Worm (Caenorhabditis elegans) whole organism, L1 larva: Measurements from ENCODE around the gene frpr-3.

Source experiments
- C04F5.9 ChIP-seq: sonication (generic microtip); optimal IDR thresholded peaks from 2 replicates; lab custom pipeline; 2016; ENCODE audit warnings: missing genetic modification characterization, missing compliant biosample characterization
- C34B4.2 ChIP-seq: sonication (generic microtip); optimal IDR thresholded peaks from 2 replicates; lab custom pipeline; 2017; ENCODE audit warnings: mild to moderate bottlenecking, missing genetic modification characterization, missing compliant biosample characterization
- aha-1 ChIP-seq: fragments of 150-350 bp; optimal IDR thresholded peaks from 2 replicates; lab custom pipeline; 2014; ENCODE audit warnings: missing biosample characterization, missing genetic modification characterization
- alr-1 ChIP-seq: fragments of 200-800 bp; sonication (Bioruptor generic); optimal IDR thresholded peaks from 2 replicates; lab custom pipeline; 2018; ENCODE audit warnings: borderline replicate concordance, mild to moderate bottlenecking, missing genetic modification characterization, missing compliant biosample characterization
- ceh-63 ChIP-seq: fragments of 200-800 bp; sonication (Bioruptor generic); optimal IDR thresholded peaks from 2 replicates; lab custom pipeline; 2018; ENCODE audit warnings: mild to moderate bottlenecking, missing genetic modification characterization, missing compliant biosample characterization
- ceh-90 ChIP-seq: sonication (generic microtip); optimal IDR thresholded peaks from 2 replicates; lab custom pipeline; 2016; ENCODE audit warnings: missing genetic modification characterization, missing compliant biosample characterization
- dsc-1 ChIP-seq: sonication (generic microtip); optimal IDR thresholded peaks from 2 replicates; lab custom pipeline; 2016; ENCODE audit warnings: mild to moderate bottlenecking, missing genetic modification characterization, missing compliant biosample characterization
- efl-1 ChIP-seq, 4 experiments: fragments of 150-350 bp; optimal IDR thresholded peaks in 3 of 4; peaks in 1 of 4; 1 replicate in 1 of 4; 2 replicates in 3 of 4; lab custom pipeline; 2014; ENCODE audit warnings: missing biosample characterization in 2 of 4, missing genetic modification characterization in 2 of 4, missing genetic modification reagents in 2 of 4
- efl-3 ChIP-seq: fragments of 200-800 bp; sonication (Bioruptor generic); optimal IDR thresholded peaks from 2 replicates; lab custom pipeline; 2018; ENCODE audit warnings: mild to moderate bottlenecking, missing genetic modification characterization, missing compliant biosample characterization
- egl-13 ChIP-seq: sonication (generic microtip); optimal IDR thresholded peaks from 2 replicates; lab custom pipeline; 2016; ENCODE audit warnings: missing genotype, missing genetic modification reagents, missing genetic modification characterization, missing compliant biosample characterization
- egl-27 ChIP-seq, 2 experiments: fragments of 150-350 bp in 1 of 2; sonication (generic microtip); optimal IDR thresholded peaks; 3 replicates each; lab custom pipeline; 2017 to 2018; ENCODE audit warnings: missing biosample characterization in 2 of 2, missing genetic modification characterization in 2 of 2, missing genetic modification reagents in 2 of 2
- elt-2 ChIP-seq: sonication (generic microtip); optimal IDR thresholded peaks from 2 replicates; lab custom pipeline; 2016; ENCODE audit warnings: missing genetic modification characterization, mild to moderate bottlenecking, inconsistent platforms, missing compliant biosample characterization, missing genetic modification reagents
- fos-1 ChIP-seq: fragments of 150-350 bp; optimal IDR thresholded peaks from 2 replicates; lab custom pipeline; 2014; ENCODE audit warnings: missing biosample characterization, missing genetic modification characterization
- grh-1 ChIP-seq: fragments of 200-800 bp; sonication (Bioruptor generic); IDR thresholded peaks from 2 replicates; pipeline ENCODE4 v1.3.6; 2022; ENCODE audit warnings: missing genetic modification reagents, missing genetic modification characterization, missing compliant biosample characterization
- hlh-17 ChIP-seq: fragments of 200-800 bp; sonication (Bioruptor generic); optimal IDR thresholded peaks from 2 replicates; lab custom pipeline; 2018; ENCODE audit warnings: missing genetic modification characterization, mild to moderate bottlenecking, missing compliant biosample characterization, moderate library complexity, borderline replicate concordance
- hpl-2 ChIP-seq: fragments of 150-350 bp; optimal IDR thresholded peaks from 2 replicates; lab custom pipeline; 2014; ENCODE audit warnings: missing biosample characterization, missing genetic modification reagents, missing genetic modification characterization
- jun-1 ChIP-seq: fragments of 150-350 bp; optimal IDR thresholded peaks from 2 replicates; lab custom pipeline; 2014; ENCODE audit warnings: missing biosample characterization, missing genetic modification reagents, missing genetic modification characterization
- lin-14 ChIP-seq: fragments of 200-800 bp; sonication (Bioruptor generic); optimal IDR thresholded peaks from 2 replicates; lab custom pipeline; 2018; ENCODE audit warnings: mild to moderate bottlenecking, missing genetic modification characterization, moderate library complexity, missing compliant biosample characterization
- lin-39 ChIP-seq: fragments of 150-350 bp; optimal IDR thresholded peaks from 2 replicates; lab custom pipeline; 2014; ENCODE audit warnings: missing biosample characterization, missing genetic modification reagents, missing genetic modification characterization
- mdl-1 ChIP-seq, 2 experiments: fragments of 150-350 bp; optimal IDR thresholded peaks; 2 replicates each; lab custom pipeline; 2014 to 2017; ENCODE audit warnings: missing biosample characterization in 2 of 2, missing genetic modification characterization in 2 of 2, inconsistent platforms in 1 of 2
- mep-1 ChIP-seq: fragments of 150-350 bp; optimal IDR thresholded peaks from 2 replicates; lab custom pipeline; 2014; ENCODE audit warnings: missing biosample characterization, missing genetic modification characterization
- nhr-237 ChIP-seq: fragments of 150-350 bp; optimal IDR thresholded peaks from 2 replicates; lab custom pipeline; 2014; ENCODE audit warnings: missing biosample characterization, missing genetic modification characterization
- nhr-47 ChIP-seq: sonication (generic microtip); optimal IDR thresholded peaks from 2 replicates; lab custom pipeline; 2016; ENCODE audit warnings: mild to moderate bottlenecking, missing genetic modification characterization, moderate library complexity, missing compliant biosample characterization
- nhr-71 ChIP-seq: sonication (generic microtip); optimal IDR thresholded peaks from 2 replicates; lab custom pipeline; 2016; ENCODE audit warnings: mild to moderate bottlenecking, missing genetic modification characterization, moderate library complexity, missing compliant biosample characterization
- nhr-84 ChIP-seq: sonication (generic microtip); optimal IDR thresholded peaks from 2 replicates; lab custom pipeline; 2017; ENCODE audit warnings: missing biosample characterization, missing genetic modification characterization
- pag-3 ChIP-seq: sonication (generic microtip); optimal IDR thresholded peaks from 2 replicates; lab custom pipeline; 2017; ENCODE audit warnings: missing genetic modification characterization, mild to moderate bottlenecking, missing compliant biosample characterization, antibody characterized with exemption, borderline replicate concordance; ENCODE audit not compliant: insufficient read depth
- snpc-4 ChIP-seq: fragments of 150-350 bp; optimal IDR thresholded peaks from 2 replicates; lab custom pipeline; 2014; ENCODE audit warnings: missing biosample characterization, missing genetic modification characterization
- sox-4 ChIP-seq: sonication (generic microtip); optimal IDR thresholded peaks from 2 replicates; lab custom pipeline; 2016; ENCODE audit warnings: missing genetic modification characterization, missing compliant biosample characterization
- tbx-2 ChIP-seq: sonication (generic microtip); optimal IDR thresholded peaks from 2 replicates; lab custom pipeline; 2016; ENCODE audit warnings: missing genetic modification characterization, missing compliant biosample characterization
- unc-130 ChIP-seq: fragments of 150-350 bp; optimal IDR thresholded peaks from 2 replicates; lab custom pipeline; 2017; ENCODE audit warnings: missing biosample characterization, missing genetic modification characterization, inconsistent platforms
- unc-62 ChIP-seq: fragments of 150-350 bp; optimal IDR thresholded peaks from 2 replicates; lab custom pipeline; 2014; ENCODE audit warnings: missing biosample characterization, missing genetic modification reagents, missing genetic modification characterization
- unc-86 ChIP-seq: sonication (generic microtip); optimal IDR thresholded peaks from 2 replicates; lab custom pipeline; 2016; ENCODE audit warnings: missing genetic modification characterization, missing compliant biosample characterization
- zag-1 ChIP-seq: fragments of 150-350 bp; optimal IDR thresholded peaks from 2 replicates; lab custom pipeline; 2014; ENCODE audit warnings: missing biosample characterization, missing genetic modification characterization
- ztf-11 ChIP-seq, 2 experiments: sonication (generic microtip); optimal IDR thresholded peaks; 2 replicates each; lab custom pipeline; 2016 to 2017; ENCODE audit warnings: missing genetic modification characterization in 2 of 2, missing biosample characterization in 1 of 2, missing compliant biosample characterization in 1 of 2
- ztf-4 ChIP-seq: fragments of 150-350 bp; optimal IDR thresholded peaks from 2 replicates; lab custom pipeline; 2014; ENCODE audit warnings: missing biosample characterization, missing genetic modification characterization

The frpr-3 gene

ce11 chrV:7745386-7745785 is 25.7 kb upstream of the frpr-3 start:
- TF ChIP-seq egl-13 (tag; lab: Kevin White, UChicago) (no peak), efl-1 (optimal IDR thresholded peaks at IDR 0.05; lab: Kevin White, UChicago) (no peak), efl-1 (GFP tag; optimal IDR thresholded peaks at IDR 0.05 in 1 of 2; lab: Kevin White, UChicago) (peak in 1 of 2 experiments; percentile 72), zag-1 (tag; lab: Kevin White, UChicago) (no peak)

DNA sequence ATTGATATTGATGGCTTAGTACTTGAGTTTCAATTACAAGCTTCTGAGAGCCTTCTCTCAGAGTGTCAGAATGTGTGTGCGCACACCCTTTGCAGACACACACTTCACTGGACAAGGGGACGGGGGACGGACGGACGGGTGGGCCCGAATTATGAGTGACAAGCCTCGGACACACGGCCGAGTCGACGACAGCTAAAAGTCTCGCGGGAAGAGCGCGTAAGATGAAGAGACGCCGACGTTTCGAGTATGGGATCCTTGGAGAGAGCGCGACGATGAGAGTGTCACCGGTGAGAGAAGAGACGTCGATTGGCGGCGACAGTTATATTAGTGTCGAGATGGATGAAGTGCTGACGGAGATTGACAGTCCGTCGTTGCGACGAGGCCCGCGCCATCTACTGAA is 25.2 kb upstream of the frpr-3 start:
- TF ChIP-seq hlh-17 (no peak), efl-3 (GFP tag; lab: Kevin White, UChicago) (no peak), alr-1 (tag; lab: Kevin White, UChicago) (no peak), ztf-11 (tag; optimal IDR thresholded peaks at IDR 0.05; lab: Kevin White, UChicago) (peak in 1 of 2 experiments; percentile 11), elt-2 (tag; lab: Kevin White, UChicago) (no peak), nhr-71 (tag; lab: Kevin White, UChicago) (peak; percentile 12), efl-1 (optimal IDR thresholded peaks at IDR 0.05; lab: Kevin White, UChicago) (peak in 1 of 2 experiments; percentile 23), efl-1 (GFP tag; optimal IDR thresholded peaks at IDR 0.05 in 1 of 2; lab: Kevin White, UChicago) (no peak), lin-14 (GFP tag; lab: Kevin White, UChicago) (peak; percentile 63), unc-62 (GFP tag; lab: Kevin White, UChicago) (peak; percentile 39), egl-27 (tag; optimal IDR thresholded peaks at IDR 0.05; lab: Kevin White, UChicago) (no peak), dsc-1 (peak; percentile 10), nhr-47 (tag; lab: Kevin White, UChicago) (peak; percentile 19), unc-130 (tag; lab: Kevin White, UChicago) (no peak)

DNA sequence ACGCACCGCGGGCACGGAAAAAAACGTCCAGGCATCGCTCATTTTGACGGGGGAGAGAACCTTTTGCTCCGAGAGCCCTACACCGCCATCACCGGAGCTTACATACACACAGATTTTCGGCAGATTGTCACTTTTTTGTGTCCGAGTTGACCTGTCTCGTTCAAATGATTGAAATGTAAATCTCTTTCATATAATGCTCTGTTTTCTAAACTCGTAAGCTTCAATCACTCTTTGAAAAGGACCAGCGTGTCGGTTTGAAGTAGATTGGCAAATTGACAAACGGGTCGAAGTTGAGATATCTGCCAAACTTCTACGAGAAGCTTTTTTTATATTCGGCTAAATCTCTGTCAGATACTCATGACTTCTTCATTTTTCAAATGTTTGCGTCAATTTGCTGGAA is 23.9 kb upstream of the frpr-3 start:
- TF ChIP-seq mep-1 (tag; lab: Kevin White, UChicago), result no peak
- TF ChIP-seq aha-1 (tag; lab: Kevin White, UChicago), result no peak
- TF ChIP-seq ceh-90 (tag; lab: Kevin White, UChicago), result no peak
- no peak for TF ChIP-seq lin-39 (tag; lab: Kevin White, UChicago)
- no peak for TF ChIP-seq grh-1 (GFP tag; lab: Robert Waterston, UW)
- no peak for TF ChIP-seq mdl-1 (tag; optimal IDR thresholded peaks at IDR 0.05; lab: Kevin White, UChicago)
- TF ChIP-seq jun-1 (tag; lab: Kevin White, UChicago), result no peak
- no peak for TF ChIP-seq tbx-2 (tag; lab: Kevin White, UChicago)
- TF ChIP-seq sox-4 (tag; lab: Kevin White, UChicago), result no peak
- TF ChIP-seq C04F5.9 (tag; lab: Kevin White, UChicago), result no peak
- no peak for TF ChIP-seq zag-1 (tag; lab: Kevin White, UChicago)
- TF ChIP-seq ztf-4 (tag; lab: Kevin White, UChicago), result no peak

DNA sequence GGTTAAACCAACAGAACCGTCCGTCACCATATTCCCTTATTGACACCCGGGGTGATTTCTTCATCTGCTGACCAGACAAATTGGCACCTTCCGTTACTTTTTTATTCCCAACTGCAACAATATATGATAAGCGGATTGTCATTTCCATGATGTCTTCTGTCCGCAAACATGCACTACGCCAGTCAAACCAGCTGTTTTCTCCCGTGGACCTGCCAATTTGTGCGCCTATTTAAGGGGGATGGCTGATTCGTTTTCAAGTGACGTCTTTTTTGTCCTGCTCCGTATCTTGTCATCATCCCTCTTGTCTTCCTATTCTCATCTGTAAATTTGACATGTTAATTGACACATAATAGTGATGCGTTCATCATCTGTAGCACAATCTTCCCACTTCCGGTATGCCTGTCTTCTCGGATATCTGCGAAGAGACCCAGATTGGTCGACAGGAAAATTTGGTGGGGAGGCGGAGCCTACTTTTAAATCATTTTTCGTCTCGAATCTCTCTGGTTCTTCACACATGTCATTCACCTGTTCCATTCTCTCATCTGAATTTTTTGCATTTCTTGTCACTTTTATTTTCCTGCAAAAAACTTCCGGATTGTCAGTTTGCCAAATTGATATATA is 23.0 kb upstream of the frpr-3 start:
- TF ChIP-seq elt-2 (tag; lab: Kevin White, UChicago), result no peak
- no peak for TF ChIP-seq nhr-84 (tag; lab: Kevin White, UChicago)
- no peak for TF ChIP-seq mdl-1 (tag; optimal IDR thresholded peaks at IDR 0.05; lab: Kevin White, UChicago)
- no peak for TF ChIP-seq nhr-237
- no peak for TF ChIP-seq ceh-63
- no peak for TF ChIP-seq C34B4.2
- TF ChIP-seq sox-4 (tag; lab: Kevin White, UChicago), result no peak
- TF ChIP-seq snpc-4, result no peak
- TF ChIP-seq hpl-2 (GFP tag; lab: Kevin White, UChicago), result no peak

DNA sequence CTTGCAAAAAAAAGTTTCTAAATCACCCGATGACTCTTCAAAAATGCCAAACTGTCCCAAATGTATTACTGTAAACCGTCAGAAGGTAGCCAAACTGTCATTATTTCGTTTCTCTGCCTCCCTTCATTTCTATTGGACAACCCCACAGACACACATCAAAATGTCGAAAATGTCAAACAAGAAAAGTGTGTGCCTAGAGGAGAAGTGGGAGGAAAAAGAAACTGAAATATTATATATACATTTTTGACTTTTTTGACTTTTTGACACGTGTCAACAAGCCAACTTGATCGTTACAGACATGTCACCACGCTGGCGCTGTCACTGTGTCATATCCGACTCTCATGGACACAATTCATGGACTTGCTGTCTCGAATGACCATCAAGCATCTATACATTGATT is 21.4 kb upstream of the frpr-3 start:
- TF ChIP-seq pag-3 (tag; lab: Kevin White, UChicago), result no peak
- TF ChIP-seq egl-13 (tag; lab: Kevin White, UChicago), result no peak
- TF ChIP-seq fos-1 (tag; lab: Kevin White, UChicago), result no peak
- TF ChIP-seq unc-86 (tag; lab: Kevin White, UChicago), result no peak
- TF ChIP-seq ztf-4 (tag; lab: Kevin White, UChicago), result no peak
- TF ChIP-seq mep-1 (tag; lab: Kevin White, UChicago), result no peak
